Worm (Caenorhabditis elegans): ENCODE measurements around the gene nspd-5.
A peak's percentile ranks its signal among the peaks of the same experiment; 100 is the strongest.

Gene nspd-5

ce11 chrII:4892594-4892993, 32.4 kb upstream of the nspd-5 start, which contains the start of gene msp-33:
TSS of gene msp-33 (minus strand) at chrII:4892694.
- TF ChIP-seq nhr-120 (GFP tag; IDR thresholded peaks at IDR 0.05), result 0 out of 2 replicates have a peak, but pooled peaks have one; percentile 66
- no peak for TF ChIP-seq ztf-26 (tag; optimal IDR thresholded peaks at IDR 0.05)

ce11 chrII:4891012-4891775, 31.0 kb upstream of the nspd-5 start, which contains the start of gene gst-9:
TSS of gene gst-9 (plus strand) at chrII:4891585.
- TF ChIP-seq hrde-1 (tag; optimal IDR thresholded peaks at IDR 0.05; ENCODE audit: borderline replicate concordance), result no peak
- TF ChIP-seq snpc-4 (GFP tag; optimal IDR thresholded peaks at IDR 0.05), result no peak
- peak in 2 of 4 experiments; percentile 4 to 16 for TF ChIP-seq snpc-4 (tag; optimal IDR thresholded peaks at IDR 0.05)
- no peak for TF ChIP-seq sptf-2 (GFP tag; optimal IDR thresholded peaks at IDR 0.05)
- TF ChIP-seq madf-8 (GFP tag; conservative IDR thresholded peaks at IDR 0.05), result no peak
- no peak for TF ChIP-seq T26A5.8 (tag; optimal IDR thresholded peaks at IDR 0.05)
- TF ChIP-seq ztf-26 (tag; optimal IDR thresholded peaks at IDR 0.05), result peak; percentile 46
- TF ChIP-seq lin-26 (GFP tag; IDR thresholded peaks at IDR 0.05), result 0 out of 2 replicates have a peak, but pooled peaks have one; percentile 50
- TF ChIP-seq cebp-2 (GFP tag; IDR thresholded peaks at IDR 0.05), result 0 out of 2 replicates have a peak, but pooled peaks have one; percentile 5
- peak; percentile 55 for TF ChIP-seq ceh-79 (tag; optimal IDR thresholded peaks at IDR 0.05)
- TF ChIP-seq mes-4 (tag; optimal IDR thresholded peaks at IDR 0.05), result no peak
- TF ChIP-seq unc-62 (GFP tag; optimal IDR thresholded peaks at IDR 0.05), result no peak
- peak; percentile 0 for TF ChIP-seq ZK185.1 (tag; optimal IDR thresholded peaks at IDR 0.05; ENCODE audit: poor library complexity, severe bottlenecking)
- no peak for TF ChIP-seq egrh-3 (GFP tag; IDR thresholded peaks at IDR 0.05)
- no peak for TF ChIP-seq nhr-27 (tag; optimal IDR thresholded peaks at IDR 0.05)
- TF ChIP-seq ztf-25 (GFP tag; IDR thresholded peaks at IDR 0.05), result no peak
- no peak for TF ChIP-seq ceh-58 (GFP tag; IDR thresholded peaks at IDR 0.05)
- no peak for TF ChIP-seq akir-1 (GFP tag; optimal IDR thresholded peaks at IDR 0.05)
- no peak for TF ChIP-seq Y95B8A.8 (GFP tag; IDR thresholded peaks at IDR 0.05)
- peak; percentile 60 for TF ChIP-seq attf-5 (GFP tag; optimal IDR thresholded peaks at IDR 0.05)
- no peak for TF ChIP-seq egl-18 (GFP tag; IDR thresholded peaks at IDR 0.05)
- peak; percentile 62 for TF ChIP-seq ztf-22 (GFP tag; optimal IDR thresholded peaks at IDR 0.05)
- no peak for TF ChIP-seq Y67H2A.10 (GFP tag; conservative IDR thresholded peaks at IDR 0.05)
- 0 out of 2 replicates have a peak, but pooled peaks have one; percentile 53 for TF ChIP-seq pbrm-1 (GFP tag; IDR thresholded peaks at IDR 0.05)
- TF ChIP-seq sdz-38 (tag; optimal IDR thresholded peaks at IDR 0.05), result no peak
- TF ChIP-seq bed-1 (GFP tag; IDR thresholded peaks at IDR 0.05), result no peak
- TF ChIP-seq D2030.7 (GFP tag; IDR thresholded peaks at IDR 0.05), result no peak
- TF ChIP-seq ama-1 (optimal IDR thresholded peaks at IDR 0.05), result peak; percentile 54
- no peak for TF ChIP-seq ama-1 (GFP tag; optimal IDR thresholded peaks at IDR 0.05)
- peak; percentile 71; the same call in 1 of the 2 replicates for TF ChIP-seq ekl-4 (GFP tag; IDR thresholded peaks at IDR 0.05)
- no peak for TF ChIP-seq pha-4 (tag; optimal IDR thresholded peaks at IDR 0.05)
- no peak for TF ChIP-seq ztf-3 (GFP tag; optimal IDR thresholded peaks at IDR 0.05)
- TF ChIP-seq mel-28 (tag; optimal IDR thresholded peaks at IDR 0.05; ENCODE audit: borderline replicate concordance), result no peak
- peak; percentile 11 for TF ChIP-seq zim-3 (tag; optimal IDR thresholded peaks at IDR 0.05)
- TF ChIP-seq F39B2.1 (GFP tag; IDR thresholded peaks at IDR 0.05), result no peak
- TF ChIP-seq B0019.2 (GFP tag; conservative IDR thresholded peaks at IDR 0.05), result no peak
- TF ChIP-seq nhr-80 (tag; optimal IDR thresholded peaks at IDR 0.05), result peak; percentile 40
- no peak for TF ChIP-seq nfya-2 (GFP tag; IDR thresholded peaks at IDR 0.05)
- TF ChIP-seq dox-1 (GFP tag; IDR thresholded peaks at IDR 0.05), result peak; percentile 55
- peak; percentile 69 for TF ChIP-seq B0336.3 (GFP tag; IDR thresholded peaks at IDR 0.05)
- TF ChIP-seq rpc-1 (optimal IDR thresholded peaks at IDR 0.05), result no peak
- TF ChIP-seq rpc-1 (tag; optimal IDR thresholded peaks at IDR 0.05), result no peak
- no peak for TF ChIP-seq F49E8.2 (tag; optimal IDR thresholded peaks at IDR 0.05; ENCODE audit: insufficient read depth)
- TF ChIP-seq xnd-1 (tag; optimal IDR thresholded peaks at IDR 0.05), result no peak
- TF ChIP-seq unc-130 (GFP tag; optimal IDR thresholded peaks at IDR 0.05), result no peak
- TF ChIP-seq B0035.1 (tag; optimal IDR thresholded peaks at IDR 0.05), result no peak
